Worm (Caenorhabditis elegans) whole organism, L2 larva: ENCODE data around the gene ZK381.2.

Experiments
- dmd-4 ChIP-seq: sonication (generic microtip); optimal IDR thresholded peaks from 2 replicates; lab custom pipeline; 2017; ENCODE audit warnings: missing biosample characterization, missing genetic modification characterization
- fos-1 ChIP-seq: fragments of 150-350 bp; optimal IDR thresholded peaks from 2 replicates; lab custom pipeline; 2014; ENCODE audit warnings: missing biosample characterization, missing genetic modification characterization
- nhr-237 ChIP-seq: fragments of 150-350 bp; optimal IDR thresholded peaks from 2 replicates; lab custom pipeline; 2014; ENCODE audit warnings: missing biosample characterization, missing genetic modification characterization
- ztf-4 ChIP-seq: fragments of 150-350 bp; optimal IDR thresholded peaks from 2 replicates; lab custom pipeline; 2014; ENCODE audit warnings: missing biosample characterization, missing genetic modification characterization

DNA sequence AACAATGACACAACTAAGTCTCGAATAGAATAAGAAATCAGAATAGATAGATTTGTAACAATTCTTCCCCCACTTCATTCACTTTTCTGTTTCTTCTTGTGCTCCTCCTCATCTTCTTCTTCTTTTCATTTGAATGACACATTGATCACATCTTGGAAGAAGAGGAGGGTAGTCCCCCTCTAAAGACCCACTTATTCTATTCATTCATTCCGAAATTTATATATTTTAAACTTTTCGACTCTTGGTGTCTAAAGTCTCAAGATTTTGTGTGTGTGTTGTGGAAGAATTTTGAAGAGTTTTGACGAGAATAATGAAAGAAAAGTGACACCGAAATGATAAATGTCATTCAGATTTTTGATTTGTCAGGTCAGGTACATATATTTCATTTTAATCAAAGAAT lies 25.8 kb downstream of the ZK381.2 start:
- TF ChIP-seq dmd-4 (tag; lab: Kevin White, UChicago) (no peak), ztf-4 (tag; lab: Kevin White, UChicago) (no peak), fos-1 (no peak), nhr-237 (tag; lab: Kevin White, UChicago) (no peak)
